Fruit fly (Drosophila melanogaster) whole organism, pupa: Measurements from ENCODE around the gene CG31287.
A peak's percentile ranks its signal among the peaks of the same experiment; 100 is the strongest.

Source experiments
- CG10348 ChIP-seq: fragments of 200-800 bp; sonication (Bioruptor generic); IDR thresholded peaks from 2 replicates; pipeline ENCODE4 v1.3.6; 2022; ENCODE audit warnings: missing biosample characterization, missing genetic modification characterization
- CG12605 ChIP-seq: fragments of 200-800 bp; sonication (Bioruptor generic); IDR thresholded peaks from 2 replicates; pipeline ENCODE4 v1.3.6; 2022; ENCODE audit warnings: missing biosample characterization, missing genetic modification characterization
- CG13204 ChIP-seq: fragments of 200-800 bp; sonication (Bioruptor generic); optimal IDR thresholded peaks from 2 replicates; lab custom pipeline; 2018; ENCODE audit warnings: missing biosample characterization, mild to moderate bottlenecking, missing genetic modification characterization, moderate library complexity
- CG14655 ChIP-seq: fragments of 200-800 bp; sonication (Bioruptor generic); optimal IDR thresholded peaks from 3 replicates; lab custom pipeline; 2017; ENCODE audit warnings: mild to moderate bottlenecking, missing biosample characterization, missing genetic modification reagents, missing genetic modification characterization
- CG15710 ChIP-seq: fragments of 200-800 bp; sonication (Bioruptor generic); optimal IDR thresholded peaks from 2 replicates; lab custom pipeline; 2018; ENCODE audit warnings: missing biosample characterization, mild to moderate bottlenecking, missing genetic modification characterization, moderate library complexity
- CG17806 ChIP-seq: fragments of 200-800 bp; sonication (Bioruptor generic); optimal IDR thresholded peaks from 2 replicates; lab custom pipeline; 2018; ENCODE audit warnings: missing biosample characterization, mild to moderate bottlenecking, missing genetic modification characterization, moderate library complexity
- CG32121 ChIP-seq: fragments of 200-800 bp; sonication (Bioruptor generic); IDR thresholded peaks from 2 replicates; pipeline ENCODE4 v1.3.6; 2022; ENCODE audit warnings: missing biosample characterization, missing genetic modification characterization
- CG34367 ChIP-seq: fragments of 200-800 bp; sonication (Bioruptor generic); optimal IDR thresholded peaks from 2 replicates; lab custom pipeline; 2018; ENCODE audit warnings: missing biosample characterization, mild to moderate bottlenecking, missing genetic modification characterization
- CG4496 ChIP-seq: fragments of 200-800 bp; sonication (Bioruptor generic); IDR thresholded peaks from 3 replicates; pipeline ENCODE4 v1.3.6; 2022; ENCODE audit warnings: missing biosample characterization, missing genetic modification characterization
- CG8159 ChIP-seq: fragments of 200-800 bp; sonication (Bioruptor generic); optimal IDR thresholded peaks from 3 replicates; lab custom pipeline; 2018; ENCODE audit warnings: missing biosample characterization, mild to moderate bottlenecking, missing genetic modification characterization, moderate library complexity
- CG8301 ChIP-seq: fragments of 200-800 bp; sonication (Bioruptor generic); optimal IDR thresholded peaks from 2 replicates; lab custom pipeline; 2018; ENCODE audit warnings: missing biosample characterization, mild to moderate bottlenecking, missing genetic modification characterization
- CG9948 ChIP-seq: fragments of 200-800 bp; sonication (Bioruptor generic); optimal IDR thresholded peaks from 2 replicates; lab custom pipeline; 2018; ENCODE audit warnings: missing biosample characterization, mild to moderate bottlenecking, missing genetic modification characterization, moderate library complexity
- D1 ChIP-seq: fragments of 200-800 bp; sonication (Bioruptor generic); optimal IDR thresholded peaks from 2 replicates; lab custom pipeline; 2018; ENCODE audit warnings: missing biosample characterization, mild to moderate bottlenecking, missing genetic modification characterization, moderate library complexity
- EcR ChIP-seq: fragments of 200-800 bp; sonication (Bioruptor generic); optimal IDR thresholded peaks from 3 replicates; lab custom pipeline; 2019; ENCODE audit warnings: missing biosample characterization, missing genetic modification characterization, mild to moderate bottlenecking, moderate library complexity, missing genetic modification reagents
- Pif1A ChIP-seq: fragments of 200-800 bp; sonication (Bioruptor generic); optimal IDR thresholded peaks from 3 replicates; lab custom pipeline; 2016; ENCODE audit warnings: missing biosample characterization, missing genetic modification characterization
- Pif1B ChIP-seq: fragments of 200-800 bp; sonication (Bioruptor generic); optimal IDR thresholded peaks from 3 replicates; lab custom pipeline; 2016; ENCODE audit warnings: missing biosample characterization, missing genetic modification characterization
- Snoo ChIP-seq: fragments of 200-800 bp; sonication (Bioruptor generic); optimal IDR thresholded peaks from 3 replicates; lab custom pipeline; 2017; ENCODE audit warnings: missing biosample characterization, mild to moderate bottlenecking, missing genetic modification characterization, inconsistent platforms
- fd96Ca ChIP-seq: fragments of 200-800 bp; sonication (Bioruptor generic); IDR thresholded peaks from 3 replicates; pipeline ENCODE4 v1.3.6; 2022; ENCODE audit warnings: missing biosample characterization, missing genetic modification characterization
- gl ChIP-seq: fragments of 200-800 bp; sonication (Bioruptor generic); optimal IDR thresholded peaks from 2 replicates; lab custom pipeline; 2018; ENCODE audit warnings: missing biosample characterization, mild to moderate bottlenecking, missing genetic modification characterization
- rn ChIP-seq: fragments of 200-800 bp; sonication (Bioruptor generic); IDR thresholded peaks from 2 replicates; pipeline ENCODE4 v1.3.6; 2022; ENCODE audit warnings: missing biosample characterization, missing genetic modification characterization

The CG31287 gene

DNA sequence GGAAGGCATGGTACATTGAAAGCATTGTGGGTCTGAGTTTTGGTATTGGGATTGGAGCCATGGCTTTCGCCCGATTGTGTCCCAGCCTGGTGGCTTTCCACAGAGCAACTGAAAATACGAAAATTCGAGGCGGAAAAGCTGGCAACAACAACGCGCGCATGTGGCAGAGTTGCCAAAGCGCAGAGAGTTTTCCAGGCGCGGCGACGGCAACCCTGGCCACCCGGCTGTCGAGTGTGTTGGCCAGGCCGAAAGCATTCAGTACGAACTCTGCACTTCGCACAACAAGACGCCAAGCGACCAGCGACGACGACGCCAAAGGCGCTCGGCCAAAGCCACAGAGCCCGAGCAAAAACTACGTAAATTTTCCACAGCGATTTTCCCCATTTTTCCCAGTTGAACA is 22.6 kb downstream of the CG31287 start:
- no peak for TF ChIP-seq CG12605 (GFP tag; lab: Robert Waterston, UW)

DNA sequence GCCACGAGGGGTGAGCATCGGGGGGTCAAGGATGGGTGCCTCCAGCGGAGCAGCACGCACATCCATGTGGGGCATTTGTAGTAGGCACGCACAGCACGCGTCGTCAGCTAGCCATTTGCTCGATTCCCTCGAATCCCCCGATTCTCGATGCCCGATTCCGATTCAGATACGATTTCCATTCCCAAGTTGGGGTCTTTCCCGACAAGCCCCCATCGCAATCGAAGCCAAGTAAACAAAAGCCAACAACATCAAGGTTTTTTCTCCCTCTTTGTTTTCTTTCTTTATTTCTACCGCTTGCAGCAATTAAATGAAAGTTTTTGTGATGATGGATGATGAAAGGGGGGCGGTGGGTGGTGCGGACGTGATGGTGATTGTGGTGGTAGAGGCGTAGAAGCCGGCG is 23.9 kb downstream of the CG31287 start:
- TF ChIP-seq CG12605 (GFP tag; lab: Robert Waterston, UW) (no peak), Pif1A (GFP tag; lab: Kevin White, UChicago) (no peak), EcR (GFP tag; lab: Kevin White, UChicago) (peak; percentile 83), CG13204 (GFP tag; lab: Kevin White, UChicago) (peak; percentile 54), CG10348 (GFP tag; lab: Robert Waterston, UW) (no peak), D1 (tag; lab: Kevin White, UChicago) (no peak)
- TF ChIP-seq, all 21 proteins: peak for 2

DNA sequence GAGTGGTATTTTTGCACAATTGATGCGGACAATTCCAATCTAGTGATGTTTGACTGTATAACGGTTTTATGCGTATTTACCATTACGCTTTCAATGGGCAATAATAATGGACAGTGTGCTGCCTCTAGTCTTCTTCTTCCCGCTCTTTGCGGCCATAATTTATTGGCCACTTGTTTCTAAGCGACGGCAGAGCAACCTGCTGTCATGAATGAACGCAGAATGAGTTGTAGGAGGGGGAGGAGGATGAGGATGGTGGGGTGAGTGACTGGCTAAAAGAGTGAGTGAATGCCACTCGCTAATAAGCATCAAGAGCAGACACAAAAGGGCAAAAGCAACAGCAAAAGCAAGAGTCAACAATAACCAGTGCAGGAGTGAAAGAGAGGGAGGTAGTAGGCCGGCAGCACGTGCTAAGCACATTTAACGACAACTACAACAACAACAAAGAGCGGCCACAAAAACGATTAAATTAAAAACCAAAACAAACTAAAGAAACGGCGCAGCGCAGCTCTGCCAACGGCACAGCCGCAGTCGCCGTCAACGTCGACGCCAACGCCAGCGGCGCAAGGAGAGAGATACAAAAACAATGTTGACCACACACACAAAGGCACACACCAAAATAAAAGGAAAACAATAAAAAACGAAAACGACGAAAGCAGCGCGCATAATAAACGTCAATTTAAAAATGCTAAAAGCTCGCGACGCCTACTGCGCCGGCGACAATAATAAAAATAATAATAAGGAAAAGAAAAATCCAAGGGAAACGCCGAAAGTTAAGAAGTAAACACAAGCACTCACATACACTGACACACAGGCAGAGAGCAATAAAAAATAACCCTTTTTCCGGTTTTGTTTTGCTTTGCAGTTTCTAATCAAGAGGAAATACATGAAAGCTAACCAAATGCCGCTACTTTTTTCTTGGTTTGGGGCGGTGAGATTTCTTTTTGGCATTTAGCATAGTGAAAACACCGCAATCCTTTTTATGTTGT is 25.8 kb downstream of the CG31287 start:
- TF ChIP-seq CG17806 (tag; lab: Kevin White, UChicago): no peak
- no peak for TF ChIP-seq fd96Ca (GFP tag; lab: Robert Waterston, UW)
- TF ChIP-seq CG8159 (tag; lab: Kevin White, UChicago): peak; percentile 52
- no peak for TF ChIP-seq CG9948 (tag; lab: Kevin White, UChicago)
- TF ChIP-seq Snoo (tag; lab: Kevin White, UChicago): peak; percentile 50
- peak; percentile 33 for TF ChIP-seq CG15710
- peak; percentile 90 for TF ChIP-seq EcR (GFP tag; lab: Kevin White, UChicago)
- TF ChIP-seq CG32121 (GFP tag; lab: Robert Waterston, UW): no peak
- peak; percentile 11 for TF ChIP-seq CG34367 (tag; lab: Kevin White, UChicago)
- TF ChIP-seq CG13204 (GFP tag; lab: Kevin White, UChicago): peak; percentile 83
- TF ChIP-seq CG4496 (GFP tag; lab: Robert Waterston, UW): no peak
- peak; percentile 48 for TF ChIP-seq Pif1A (GFP tag; lab: Kevin White, UChicago)
- TF ChIP-seq Pif1B (GFP tag; lab: Kevin White, UChicago): peak; percentile 23
- TF ChIP-seq D1 (tag; lab: Kevin White, UChicago): no peak
- peak; percentile 28 for TF ChIP-seq gl

DNA sequence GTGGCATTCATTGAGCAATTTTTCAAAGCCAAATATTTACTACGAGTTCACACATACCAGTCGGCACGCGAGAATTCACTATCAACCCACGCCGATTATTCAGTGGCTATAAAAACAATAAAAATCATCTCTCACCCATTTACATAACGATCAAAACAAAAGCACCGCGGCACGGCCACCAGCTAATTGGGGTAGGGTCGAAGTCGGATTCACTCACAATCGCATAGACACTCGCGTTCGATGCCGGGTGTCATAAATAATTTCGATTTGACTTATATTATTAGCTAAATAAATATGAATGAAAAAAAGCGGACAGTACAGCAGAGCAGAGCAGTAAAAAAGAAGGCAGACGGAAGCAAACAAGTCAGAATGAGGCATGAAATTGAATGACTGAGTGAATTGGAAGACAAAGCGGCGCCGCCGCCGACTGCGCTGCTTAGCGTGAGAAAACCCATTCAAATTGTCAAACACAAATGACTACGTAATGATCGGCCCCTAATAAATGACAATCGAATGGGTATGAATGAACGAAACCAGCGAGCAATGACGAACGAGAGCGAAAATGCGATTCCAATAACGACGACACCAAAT is 27.0 kb downstream of the CG31287 start:
- TF ChIP-seq CG13204 (GFP tag; lab: Kevin White, UChicago) (no peak), CG15710 (no peak), EcR (GFP tag; lab: Kevin White, UChicago) (no peak), Pif1A (GFP tag; lab: Kevin White, UChicago) (no peak), CG8301 (tag; lab: Kevin White, UChicago) (no peak)
- TF ChIP-seq, all 21 proteins: peak for 0

DNA sequence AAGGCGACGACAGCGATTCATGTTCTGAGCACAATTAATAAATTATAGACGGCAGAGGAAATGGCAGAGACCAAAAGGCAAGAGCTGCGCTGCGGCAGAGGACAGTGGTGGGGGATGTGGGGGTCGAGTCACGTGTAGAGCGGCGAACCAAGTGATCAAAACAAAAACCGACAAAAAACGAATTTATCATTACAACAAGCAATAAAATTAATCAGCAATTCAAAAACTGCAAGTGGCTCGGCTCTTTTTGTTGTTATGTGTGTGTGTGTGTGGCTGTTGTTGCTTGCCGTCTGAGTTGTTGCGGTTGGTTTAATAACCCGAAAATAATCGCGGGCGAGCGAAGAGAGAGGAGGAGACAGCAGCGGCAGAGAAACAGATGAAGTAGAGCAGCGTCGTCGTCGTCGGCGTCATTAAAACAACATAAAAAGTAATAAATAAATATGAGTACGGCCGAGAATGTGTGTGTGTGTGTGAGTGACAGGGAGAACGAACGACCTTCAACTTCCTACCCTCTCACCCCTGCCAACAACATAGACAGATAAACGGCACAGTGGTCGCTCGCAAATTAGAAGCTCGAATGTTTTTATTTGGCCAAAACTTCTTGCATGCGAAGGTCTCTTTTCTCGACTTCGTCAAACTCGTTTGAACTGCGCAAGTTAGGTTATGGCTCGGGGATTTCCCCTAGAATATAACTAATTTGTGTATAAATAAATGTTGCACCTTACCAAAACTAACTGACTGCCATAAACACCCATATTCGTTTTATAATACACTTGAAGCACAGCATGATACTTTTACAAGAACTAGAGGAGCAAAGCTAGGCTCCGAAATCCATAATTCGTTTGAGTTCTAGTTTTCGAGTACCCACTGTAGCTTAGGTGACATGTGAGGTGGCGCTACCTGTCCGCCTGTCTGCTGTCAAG is 28.5 kb downstream of the CG31287 start:
- TF ChIP-seq CG8301 (tag; lab: Kevin White, UChicago) (peak; percentile 75), CG13204 (GFP tag; lab: Kevin White, UChicago) (peak; percentile 35), CG14655 (GFP tag; lab: Kevin White, UChicago) (peak; percentile 82), gl (no peak), rn (GFP tag; lab: Robert Waterston, UW) (no peak), CG9948 (tag; lab: Kevin White, UChicago) (peak; percentile 70), CG15710 (peak; percentile 72), CG34367 (tag; lab: Kevin White, UChicago) (peak; percentile 41), Pif1A (GFP tag; lab: Kevin White, UChicago) (peak; percentile 80), CG17806 (tag; lab: Kevin White, UChicago) (peak; percentile 62), CG8159 (tag; lab: Kevin White, UChicago) (peak; percentile 79), Pif1B (GFP tag; lab: Kevin White, UChicago) (peak; percentile 56), EcR (GFP tag; lab: Kevin White, UChicago) (peak; percentile 91), CG4496 (GFP tag; lab: Robert Waterston, UW) (no peak), Snoo (tag; lab: Kevin White, UChicago) (peak; percentile 48)

DNA sequence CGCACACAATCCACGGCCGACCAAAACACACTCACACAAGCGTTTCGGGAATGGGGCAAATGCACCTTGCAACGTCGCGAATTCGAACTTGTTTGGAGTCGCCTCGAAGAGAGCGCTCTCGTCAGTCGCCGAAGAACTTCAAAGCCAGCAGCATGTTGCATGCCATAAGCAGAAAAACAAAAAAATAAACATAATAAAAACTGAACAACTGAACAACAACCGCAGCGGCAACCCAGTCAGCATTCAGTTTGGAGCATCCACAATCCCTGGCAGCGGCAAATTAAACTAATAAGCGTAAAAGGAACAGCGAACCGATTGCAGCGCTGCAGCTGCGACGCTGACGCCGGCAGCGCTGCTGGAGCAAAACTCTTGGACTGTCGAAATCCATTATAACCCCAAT is 29.4 kb downstream of the CG31287 start:
- TF ChIP-seq CG13204 (GFP tag; lab: Kevin White, UChicago) (peak; percentile 65), gl (peak; percentile 52), CG17806 (tag; lab: Kevin White, UChicago) (no peak), EcR (GFP tag; lab: Kevin White, UChicago) (peak; percentile 4), CG14655 (GFP tag; lab: Kevin White, UChicago) (no peak)
